Fruit fly (Drosophila melanogaster): ENCODE measurements around the gene CG46448.

The CG46448 gene

dm6 chr2L:2364200-2364754, 27.2 kb upstream of the CG46448 start (continued):
- TF ChIP-seq CG6791 (GFP tag; IDR thresholded peaks at IDR 0.05; ENCODE audit: partially characterized antibody) (peak; percentile 67), CG31441 (GFP tag; IDR thresholded peaks at IDR 0.05) (no peak; the same call in 1 of the 2 replicates), gt (GFP tag; IDR thresholded peaks at IDR 0.05) (no peak), lbe (GFP tag; optimal IDR thresholded peaks at IDR 0.05) (no peak), CG11696 (GFP tag; IDR thresholded peaks at IDR 0.05) (no peak), CG11247 (GFP tag; IDR thresholded peaks at IDR 0.05) (no peak), slou (GFP tag; optimal IDR thresholded peaks at IDR 0.05) (no peak), Trl (optimal IDR thresholded peaks at IDR 0.05) (peak in 1 of 2 experiments; percentile 21), Trl (GFP tag; optimal IDR thresholded peaks at IDR 0.05) (peak; percentile 20), salm (tag; optimal IDR thresholded peaks at IDR 0.05) (no peak), rib (GFP tag; IDR thresholded peaks at IDR 0.05) (no peak), dati (GFP tag; IDR thresholded peaks at IDR 0.05) (no peak), CG8290 (GFP tag; optimal IDR thresholded peaks at IDR 0.05) (no peak), CG8290 (tag; optimal IDR thresholded peaks at IDR 0.05) (peak in 1 of 2 experiments; percentile 63), CG34376 (GFP tag; optimal IDR thresholded peaks at IDR 0.05) (no peak), yki (optimal IDR thresholded peaks at IDR 0.05) (no peak), Atf6 (GFP tag; IDR thresholded peaks at IDR 0.05) (no peak), CG12391 (tag; optimal IDR thresholded peaks at IDR 0.05) (no peak), CG11093 (GFP tag; IDR thresholded peaks at IDR 0.05) (no peak), HmgZ (tag; optimal IDR thresholded peaks at IDR 0.05) (no peak), hb (GFP tag; IDR thresholded peaks at IDR 0.05; ENCODE audit: partially characterized antibody) (peak; percentile 63; the same call in 1 of the 3 replicates), sisA (GFP tag; IDR thresholded peaks at IDR 0.05) (no peak), h (optimal IDR thresholded peaks at IDR 0.05) (no peak), trem (tag; optimal IDR thresholded peaks at IDR 0.05) (no peak), CG10959 (GFP tag; IDR thresholded peaks at IDR 0.05) (no peak), Ptx1 (GFP tag; IDR thresholded peaks at IDR 0.05) (no peak), vnd (GFP tag; IDR thresholded peaks at IDR 0.05; ENCODE audit: partially characterized antibody) (peak; percentile 66), dysf (GFP tag; IDR thresholded peaks at IDR 0.05) (no peak), prd (optimal IDR thresholded peaks at IDR 0.05) (no peak), prd (GFP tag; IDR thresholded peaks at IDR 0.05) (peak; percentile 34; the same call in 1 of the 3 replicates), E2f2 (GFP tag; IDR thresholded peaks at IDR 0.05) (no peak), pzg (GFP tag; optimal IDR thresholded peaks at IDR 0.05) (peak; percentile 7), Deaf1 (tag; optimal IDR thresholded peaks at IDR 0.05) (peak; percentile 60), CG1647 (GFP tag; optimal IDR thresholded peaks at IDR 0.05) (no peak), Gug (GFP tag; IDR thresholded peaks at IDR 0.05) (no peak), CG10209 (GFP tag; optimal IDR thresholded peaks at IDR 0.05) (no peak), caup (GFP tag; optimal IDR thresholded peaks at IDR 0.05; ENCODE audit: severe bottlenecking) (no peak), Ssrp (tag; optimal IDR thresholded peaks at IDR 0.05) (no peak), p53 (GFP tag; optimal IDR thresholded peaks at IDR 0.05) (no peak), pho (GFP tag; optimal IDR thresholded peaks at IDR 0.05) (no peak), fd102C (GFP tag; optimal IDR thresholded peaks at IDR 0.05) (no peak), esg (GFP tag; conservative IDR thresholded peaks at IDR 0.05) (peak; percentile 36; the same call in 1 of the 2 replicates), sna (GFP tag; IDR thresholded peaks at IDR 0.05; ENCODE audit: partially characterized antibody) (0 out of 2 replicates have a peak, but pooled peaks have one; percentile 36), jigr1 (GFP tag; IDR thresholded peaks at IDR 0.05) (no peak), CG4328 (GFP tag; optimal IDR thresholded peaks at IDR 0.05) (no peak), CG5245 (GFP tag; optimal IDR thresholded peaks at IDR 0.05) (no peak), NC2α (GFP tag; optimal IDR thresholded peaks at IDR 0.05) (no peak), CG6854 (GFP tag; optimal IDR thresholded peaks at IDR 0.05) (no peak), fd64A (GFP tag; optimal IDR thresholded peaks at IDR 0.05) (no peak), CG8765 (GFP tag; IDR thresholded peaks at IDR 0.05) (no peak), CoRest (tag; optimal IDR thresholded peaks at IDR 0.05) (no peak), CG14667 (GFP tag; IDR thresholded peaks at IDR 0.05) (no peak), NC2β (GFP tag; optimal IDR thresholded peaks at IDR 0.05) (no peak)

Measured in whole organism, embryonic.